Fruit fly (Drosophila melanogaster) whole organism: ENCODE data around the gene CG7509.

Experiments used
- CG8478 ChIP-seq: fragments of >200 bp; optimal IDR thresholded peaks from 2 replicates; lab custom pipeline; 2018; ENCODE audit warnings: inconsistent platforms
- EcR ChIP-seq, 2 experiments: fragments of >200 bp; optimal IDR thresholded peaks; 2 replicates each; lab custom pipeline; 2017; ENCODE audit warnings: missing biosample characterization in 2 of 2, missing genetic modification characterization in 2 of 2, missing genetic modification reagents in 2 of 2
- pan ChIP-seq: fragments of >200 bp; optimal IDR thresholded peaks from 2 replicates; lab custom pipeline; 2017
- usp ChIP-seq: fragments of >200 bp; optimal IDR thresholded peaks from 2 replicates; lab custom pipeline; 2017; ENCODE audit warnings: missing biosample characterization, missing genetic modification characterization, mixed read lengths

- TF ChIP-seq usp (GFP tag; lab: Kevin White, UChicago), result no peak
- TF ChIP-seq EcR (GFP tag; optimal IDR thresholded peaks at IDR 0.05; lab: Kevin White, UChicago), result no peak
- no peak for TF ChIP-seq pan (lab: Kevin White, UChicago)
- no peak for TF ChIP-seq CG8478 (lab: Kevin White, UChicago)
Measured at dm6 chr3L:4805174-4805573, at the start of gene CG7509.
